Worm (Caenorhabditis elegans) whole organism, early embryonic: ENCODE results near the gene vang-1.

Experiments used
- F13C5.2 ChIP-seq: sonication (generic microtip); optimal IDR thresholded peaks from 2 replicates; lab custom pipeline; 2017; ENCODE audit warnings: mild to moderate bottlenecking, missing genetic modification characterization, inconsistent platforms, missing compliant biosample characterization
- ama-1 ChIP-seq: fragments of 150-350 bp; optimal IDR thresholded peaks from 2 replicates; lab custom pipeline; 2014
- ceh-13 ChIP-seq: fragments of 200-800 bp; sonication (Bioruptor generic); optimal IDR thresholded peaks from 2 replicates; lab custom pipeline; 2018; ENCODE audit warnings: mild to moderate bottlenecking, missing genetic modification characterization, missing compliant biosample characterization
- ceh-36 ChIP-seq: sonication (generic microtip); optimal IDR thresholded peaks from 2 replicates; lab custom pipeline; 2016; ENCODE audit warnings: missing genetic modification characterization, inconsistent platforms, missing compliant biosample characterization
- ets-7 ChIP-seq: sonication (generic microtip); optimal IDR thresholded peaks from 2 replicates; lab custom pipeline; 2016; ENCODE audit warnings: missing genotype, missing genetic modification characterization, missing compliant biosample characterization
- flt-1 ChIP-seq: fragments of 200-800 bp; sonication (Bioruptor generic); IDR thresholded peaks from 2 replicates; pipeline ENCODE4 v1.3.6; 2022; ENCODE audit warnings: missing genetic modification characterization, missing compliant biosample characterization
- hmbx-1 ChIP-seq: sonication (generic microtip); optimal IDR thresholded peaks from 2 replicates; lab custom pipeline; 2016; ENCODE audit warnings: mild to moderate bottlenecking, missing genetic modification characterization, missing compliant biosample characterization
- hmg-4 ChIP-seq: fragments of 200-800 bp; sonication (Bioruptor generic); optimal IDR thresholded peaks from 2 replicates; lab custom pipeline; 2018; ENCODE audit warnings: mild to moderate bottlenecking, missing genetic modification characterization, missing compliant biosample characterization
- scrt-1 ChIP-seq: fragments of 200-800 bp; sonication (Bioruptor generic); IDR thresholded peaks from 2 replicates; pipeline ENCODE4 v1.3.6; 2022; ENCODE audit warnings: missing genetic modification characterization, missing compliant biosample characterization
- sea-1 ChIP-seq: fragments of 200-800 bp; sonication (Bioruptor generic); conservative IDR thresholded peaks from 2 replicates; pipeline ENCODE4 v1.3.6; 2022; ENCODE audit warnings: missing genetic modification characterization, missing compliant biosample characterization
- tbx-11 ChIP-seq: fragments of 200-800 bp; sonication (Bioruptor generic); IDR thresholded peaks from 2 replicates; pipeline ENCODE4 v1.3.6; 2022; ENCODE audit warnings: missing genetic modification characterization, missing compliant biosample characterization
- tbx-37 ChIP-seq: fragments of 200-800 bp; sonication (Bioruptor generic); conservative IDR thresholded peaks from 2 replicates; pipeline ENCODE4 v1.3.6; 2022; ENCODE audit warnings: missing genetic modification reagents, missing genetic modification characterization, missing compliant biosample characterization
- tra-4 ChIP-seq: sonication (generic microtip); optimal IDR thresholded peaks from 2 replicates; lab custom pipeline; 2017; ENCODE audit warnings: missing genetic modification characterization, missing compliant biosample characterization

ce11 chrX:2898256-2898655 lies 12.6 kb downstream of the vang-1 start, which contains the start of gene F52B10.3:
- TF ChIP-seq tra-4 (tag; lab: Kevin White, UChicago) (no peak), ets-7 (no peak), tbx-37 (GFP tag; lab: Robert Waterston, UW) (no peak), ama-1 (no peak), flt-1 (no peak), F13C5.2 (no peak), scrt-1 (GFP tag; lab: Robert Waterston, UW) (no peak), hmbx-1 (tag; lab: Kevin White, UChicago) (no peak), ceh-13 (GFP tag; lab: Kevin White, UChicago) (no peak), tbx-11 (no peak), ceh-36 (tag; lab: Kevin White, UChicago) (no peak), hmg-4 (GFP tag; lab: Kevin White, UChicago) (no peak), sea-1 (GFP tag; lab: Robert Waterston, UW) (no peak)
